Fruit fly (Drosophila melanogaster): Measurements from ENCODE around the gene CG31221.

Gene CG31221

dm6 chr3R:19404296-19404695 is 8.2 kb upstream of the CG31221 start:
- no peak for TF ChIP-seq ftz-f1 (GFP tag; optimal IDR thresholded peaks at IDR 0.05)
- TF ChIP-seq B-H1 (GFP tag; IDR thresholded peaks at IDR 0.05) = no peak
- no peak for TF ChIP-seq pnt (GFP tag; optimal IDR thresholded peaks at IDR 0.05)
- TF ChIP-seq CG8944 (GFP tag; optimal IDR thresholded peaks at IDR 0.05) = no peak
- no peak for TF ChIP-seq repo (GFP tag; optimal IDR thresholded peaks at IDR 0.05)
- TF ChIP-seq Ada2b (GFP tag; IDR thresholded peaks at IDR 0.05) = no peak
- TF ChIP-seq CG15479 (GFP tag; optimal IDR thresholded peaks at IDR 0.05) = no peak
- TF ChIP-seq CG15269 (tag; optimal IDR thresholded peaks at IDR 0.05) = no peak
- no peak for TF ChIP-seq Nf-YA (GFP tag; IDR thresholded peaks at IDR 0.05)
- TF ChIP-seq nerfin-2 (GFP tag; IDR thresholded peaks at IDR 0.05; ENCODE audit: partially characterized antibody) = no peak
- TF ChIP-seq Ets65A (GFP tag) = no peak
- no peak for TF ChIP-seq cad (GFP tag; optimal IDR thresholded peaks at IDR 0.05)
- no peak for TF ChIP-seq CG8478 (optimal IDR thresholded peaks at IDR 0.05)
- peak; percentile 48; the same call in 1 of the 2 replicates for TF ChIP-seq sna (GFP tag; IDR thresholded peaks at IDR 0.05; ENCODE audit: partially characterized antibody)
- TF ChIP-seq gce (GFP tag; IDR thresholded peaks at IDR 0.05) = no peak
- TF ChIP-seq Sry-β (GFP tag; optimal IDR thresholded peaks at IDR 0.05) = peak; percentile 24
- TF ChIP-seq CG6689 (GFP tag; IDR thresholded peaks at IDR 0.05) = peak; percentile 36; the same call in 1 of the 2 replicates
- no peak for TF ChIP-seq seq (GFP tag; IDR thresholded peaks at IDR 0.05)
- TF ChIP-seq CG15514 (GFP tag; optimal IDR thresholded peaks at IDR 0.05) = peak; percentile 98
- TF ChIP-seq Doc2 (GFP tag; IDR thresholded peaks at IDR 0.05) = no peak
- no peak for TF ChIP-seq CG16815 (GFP tag; optimal IDR thresholded peaks at IDR 0.05)
- no peak for TF ChIP-seq CG7928 (GFP tag; optimal IDR thresholded peaks at IDR 0.05)
- no peak for TF ChIP-seq CG11085 (GFP tag; IDR thresholded peaks at IDR 0.05)
- TF ChIP-seq bigmax (GFP tag; optimal IDR thresholded peaks at IDR 0.05) = no peak
- TF ChIP-seq bbx (GFP tag; IDR thresholded peaks at IDR 0.05; ENCODE audit: partially characterized antibody) = 0 out of 2 replicates have a peak, but pooled peaks have one; percentile 23
- no peak for TF ChIP-seq CG10979 (tag; optimal IDR thresholded peaks at IDR 0.05)
- TF ChIP-seq wor (GFP tag; IDR thresholded peaks at IDR 0.05) = no peak
- no peak for TF ChIP-seq en (GFP tag; optimal IDR thresholded peaks at IDR 0.05)
- no peak for TF ChIP-seq btn (GFP tag; optimal IDR thresholded peaks at IDR 0.05)
- no peak for TF ChIP-seq sqz (GFP tag; optimal IDR thresholded peaks at IDR 0.05)
- no peak for TF ChIP-seq CG17829 (tag; optimal IDR thresholded peaks at IDR 0.05)
- no peak for TF ChIP-seq Fer3 (tag; optimal IDR thresholded peaks at IDR 0.05)
- TF ChIP-seq CG34376 (GFP tag; optimal IDR thresholded peaks at IDR 0.05) = no peak
- TF ChIP-seq crp (GFP tag; optimal IDR thresholded peaks at IDR 0.05) = no peak
- no peak for TF ChIP-seq CG9609 (GFP tag; optimal IDR thresholded peaks at IDR 0.05)
- no peak for TF ChIP-seq ap (GFP tag; IDR thresholded peaks at IDR 0.05)
- no peak for TF ChIP-seq CG4360 (GFP tag; IDR thresholded peaks at IDR 0.05)
- TF ChIP-seq CG11695 (GFP tag; IDR thresholded peaks at IDR 0.05) = no peak
- no peak for TF ChIP-seq CG34224 (GFP tag; IDR thresholded peaks at IDR 0.05; ENCODE audit: partially characterized antibody)
- no peak for TF ChIP-seq az2 (GFP tag; optimal IDR thresholded peaks at IDR 0.05)
- peak; percentile 6 for TF ChIP-seq Sry-δ (GFP tag; optimal IDR thresholded peaks at IDR 0.05)
- TF ChIP-seq Xrp1 (GFP tag; IDR thresholded peaks at IDR 0.05) = no peak
- no peak for TF ChIP-seq jing (GFP tag; optimal IDR thresholded peaks at IDR 0.05)
- TF ChIP-seq MBD-R2 (GFP tag; IDR thresholded peaks at IDR 0.05) = peak; percentile 63
- TF ChIP-seq CG11560 (tag; IDR thresholded peaks at IDR 0.05) = no peak
- peak; percentile 16 for TF ChIP-seq pzg (GFP tag; optimal IDR thresholded peaks at IDR 0.05)
- TF ChIP-seq CG11504 (tag; optimal IDR thresholded peaks at IDR 0.05) = no peak
- TF ChIP-seq Meics (GFP tag; optimal IDR thresholded peaks at IDR 0.05) = no peak
- TF ChIP-seq unpg (GFP tag; optimal IDR thresholded peaks at IDR 0.05) = no peak
- no peak for TF ChIP-seq sens-2 (GFP tag; IDR thresholded peaks at IDR 0.05)
- TF ChIP-seq lbe (GFP tag; optimal IDR thresholded peaks at IDR 0.05) = no peak
- no peak for TF ChIP-seq Usf (GFP tag; optimal IDR thresholded peaks at IDR 0.05)

Data from whole organism, embryonic.